Worm (Caenorhabditis elegans): ENCODE data around the gene srh-277.

The srh-277 gene

DNA sequence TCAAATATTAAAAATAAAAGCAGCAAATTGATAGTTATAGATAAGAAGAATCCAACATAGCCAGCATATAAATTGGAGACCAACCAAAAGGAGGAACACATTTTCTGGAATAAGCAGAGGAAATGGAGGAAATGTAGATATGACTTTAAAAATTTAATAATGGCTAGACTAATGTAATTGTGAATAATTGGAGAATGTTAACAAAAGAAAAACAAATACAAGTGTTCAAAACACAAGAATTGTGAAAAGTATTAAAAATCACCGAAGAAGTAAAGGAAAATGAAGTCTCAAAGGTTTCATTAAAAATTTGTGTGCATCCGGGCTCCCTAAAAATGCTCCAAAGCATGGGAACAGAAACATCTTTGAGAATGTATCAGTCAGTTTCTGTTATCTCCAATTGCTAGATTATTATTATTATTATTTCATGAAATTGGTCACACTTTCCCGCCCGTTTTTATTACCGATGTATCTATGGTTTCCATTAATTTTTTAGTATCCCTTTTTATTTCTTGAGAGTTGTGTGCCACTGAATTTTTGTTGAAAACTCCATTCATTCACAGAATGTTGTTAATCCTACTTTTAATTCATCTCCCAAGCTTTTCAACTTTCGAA lies 20.8 kb upstream of the srh-277 start, which contains the start of the genes str-109 and F10A3.11:
Gene str-109 (minus strand): TSS at position 101 of the 612 bp plus-strand sequence.
Gene F10A3.11 (plus strand): TSS at position 562 of the 612 bp plus-strand sequence.
- TF ChIP-seq ref-2 (tag; optimal IDR thresholded peaks at IDR 0.05) (no peak), C08G9.2 (tag; optimal IDR thresholded peaks at IDR 0.05) (no peak), dmd-4 (tag; optimal IDR thresholded peaks at IDR 0.05; ENCODE audit: borderline replicate concordance) (no peak), ceh-22 (tag; optimal IDR thresholded peaks at IDR 0.05) (no peak), eyg-1 (tag; optimal IDR thresholded peaks at IDR 0.05) (no peak), che-1 (tag; optimal IDR thresholded peaks at IDR 0.05) (no peak)

DNA sequence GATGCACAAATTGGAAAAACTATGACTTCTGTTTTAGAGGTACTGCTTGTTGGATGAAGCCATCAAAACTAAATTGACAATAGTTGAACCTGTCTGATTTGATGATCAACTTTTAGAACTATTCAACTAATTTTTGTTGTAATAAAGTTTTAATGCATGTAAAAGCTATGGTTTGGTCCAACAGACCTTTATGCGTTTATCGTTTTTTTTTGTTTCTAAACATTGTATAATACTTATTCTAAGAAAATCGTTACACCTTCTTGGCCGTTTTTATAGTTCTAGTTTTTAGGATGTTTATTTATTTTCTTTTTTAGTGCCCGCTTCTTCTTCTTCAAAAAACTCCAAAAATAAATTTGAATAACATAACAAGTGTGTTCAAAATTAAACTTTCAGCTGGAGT lies 19.3 kb upstream of the srh-277 start, which contains the start of gene F10A3.12:
Gene F10A3.12 (plus strand): TSS at position 301 of the 400 bp plus-strand sequence.
- no peak for TF ChIP-seq che-1 (tag; optimal IDR thresholded peaks at IDR 0.05)

DNA sequence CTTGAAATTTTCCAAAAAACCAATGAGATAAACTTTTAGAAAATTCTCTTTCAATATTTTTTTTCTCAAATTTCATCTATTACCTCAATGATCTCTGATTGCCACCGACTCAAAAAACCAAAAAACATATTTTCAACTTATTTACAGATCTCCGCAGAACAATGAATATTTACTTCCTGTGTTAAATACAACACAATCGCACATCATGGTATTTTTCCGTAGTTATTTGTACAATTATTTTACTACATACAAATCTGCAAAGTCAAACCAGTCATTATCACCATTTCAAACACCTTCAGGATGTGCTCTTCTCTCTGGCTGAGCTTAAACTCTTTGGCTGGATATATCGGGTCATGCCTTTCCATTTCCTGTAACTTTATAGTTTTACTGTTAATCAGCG lies 17.1 kb upstream of the srh-277 start, which contains the start of gene str-108:
Gene str-108 (plus strand): TSS at position 301 of the 400 bp plus-strand sequence.
- TF ChIP-seq unc-3 (GFP tag; conservative IDR thresholded peaks at IDR 0.05) (no peak), unc-3 (tag; optimal IDR thresholded peaks at IDR 0.05) (no peak), ceh-24 (tag; optimal IDR thresholded peaks at IDR 0.05) (no peak), ceh-30 (tag; optimal IDR thresholded peaks at IDR 0.05) (no peak), che-1 (tag; optimal IDR thresholded peaks at IDR 0.05) (no peak), syd-9 (tag; optimal IDR thresholded peaks at IDR 0.05) (no peak), sox-4 (tag; optimal IDR thresholded peaks at IDR 0.05) (no peak), ceh-18 (tag; optimal IDR thresholded peaks at IDR 0.05) (no peak), ahr-1 (tag; optimal IDR thresholded peaks at IDR 0.05) (no peak), gmeb-2 (tag; optimal IDR thresholded peaks at IDR 0.05) (no peak), ceh-45 (GFP tag; IDR thresholded peaks at IDR 0.05) (no peak), C38D4.7 (GFP tag; optimal IDR thresholded peaks at IDR 0.05) (no peak)

DNA sequence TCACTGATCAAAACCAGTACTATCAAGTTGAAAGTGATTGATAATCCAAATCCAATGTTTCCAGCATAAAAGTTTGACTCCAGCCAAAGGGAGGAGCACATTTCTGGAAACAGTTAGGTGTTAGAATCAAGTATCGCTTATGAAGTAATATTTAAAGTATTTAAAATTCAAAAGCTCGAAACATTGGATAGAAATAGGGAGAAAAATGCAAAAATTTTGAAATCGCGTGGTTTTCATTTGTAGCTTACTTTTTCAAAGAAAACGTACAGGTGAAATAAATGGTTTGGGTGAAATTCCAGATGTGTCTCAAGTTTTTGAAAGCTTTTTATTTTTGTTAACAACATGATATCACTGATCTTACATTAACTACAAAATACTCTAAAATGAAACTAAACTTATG lies 14.0 kb upstream of the srh-277 start, which contains the start of gene str-111:
Gene str-111 (minus strand): TSS at position 101 of the 400 bp plus-strand sequence.
- no peak for TF ChIP-seq pat-9 (tag; optimal IDR thresholded peaks at IDR 0.05)
- no peak for TF ChIP-seq fkh-6 (tag; optimal IDR thresholded peaks at IDR 0.05)
- TF ChIP-seq nhr-232 (tag; optimal IDR thresholded peaks at IDR 0.05), result no peak
- TF ChIP-seq Y22D7AL.16 (tag; optimal IDR thresholded peaks at IDR 0.05), result no peak
- no peak for TF ChIP-seq mec-3 (tag; optimal IDR thresholded peaks at IDR 0.05; ENCODE audit: borderline replicate concordance)
- TF ChIP-seq ceh-45 (GFP tag; IDR thresholded peaks at IDR 0.05), result no peak
- TF ChIP-seq ceh-14 (tag; optimal IDR thresholded peaks at IDR 0.05), result no peak
- no peak for TF ChIP-seq pha-2 (tag; optimal IDR thresholded peaks at IDR 0.05)
- no peak for TF ChIP-seq gmeb-2 (tag; optimal IDR thresholded peaks at IDR 0.05)
- no peak for TF ChIP-seq ceh-30 (tag; optimal IDR thresholded peaks at IDR 0.05)
- no peak for TF ChIP-seq odd-2 (tag; optimal IDR thresholded peaks at IDR 0.05)
- TF ChIP-seq hlh-6 (tag; optimal IDR thresholded peaks at IDR 0.05), result no peak
- no peak for TF ChIP-seq sox-2 (GFP tag; IDR thresholded peaks at IDR 0.05)
- no peak for TF ChIP-seq ahr-1 (tag; optimal IDR thresholded peaks at IDR 0.05)
- TF ChIP-seq dve-1 (tag; optimal IDR thresholded peaks at IDR 0.05), result no peak
- no peak for TF ChIP-seq fax-1 (tag; optimal IDR thresholded peaks at IDR 0.05)

DNA sequence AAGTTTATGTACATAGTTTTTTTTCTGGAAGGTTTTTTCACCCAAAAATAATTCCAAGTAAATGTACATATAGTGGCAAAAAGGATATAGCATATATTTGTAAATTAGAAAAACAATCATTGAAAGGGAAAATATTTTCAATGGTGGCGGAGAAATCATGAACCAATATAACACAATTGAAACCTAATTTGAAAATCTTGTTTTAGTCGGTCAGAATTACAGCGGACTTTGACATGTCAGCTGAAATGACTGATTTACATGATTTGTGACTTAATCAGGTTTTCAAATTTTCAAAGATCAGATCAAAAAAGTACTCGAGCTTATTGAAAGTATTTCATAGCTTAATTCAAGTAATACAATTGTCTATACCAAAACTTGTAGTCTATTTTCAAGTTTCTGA lies 11.3 kb upstream of the srh-277 start, which contains the start of gene K05D4.9:
Gene K05D4.9 (minus strand): TSS at position 101 of the 400 bp plus-strand sequence.
- TF ChIP-seq ets-4 (tag; optimal IDR thresholded peaks at IDR 0.05) (no peak), lin-11 (tag; optimal IDR thresholded peaks at IDR 0.05) (no peak), ztf-16 (tag; optimal IDR thresholded peaks at IDR 0.05) (no peak), hlh-6 (tag; optimal IDR thresholded peaks at IDR 0.05) (no peak), ceh-19 (GFP tag; optimal IDR thresholded peaks at IDR 0.05) (no peak), ceh-2 (tag; optimal IDR thresholded peaks at IDR 0.05) (no peak), tbx-7 (tag; optimal IDR thresholded peaks at IDR 0.05) (no peak), hlh-15 (tag; optimal IDR thresholded peaks at IDR 0.05) (no peak), unc-42 (tag; optimal IDR thresholded peaks at IDR 0.05) (no peak), Y22D7AL.16 (tag; optimal IDR thresholded peaks at IDR 0.05) (no peak), F13H6.1 (tag; optimal IDR thresholded peaks at IDR 0.05) (no peak), hlh-8 (tag; optimal IDR thresholded peaks at IDR 0.05) (no peak), pax-1 (tag; optimal IDR thresholded peaks at IDR 0.05) (no peak), hlh-30 (tag; optimal IDR thresholded peaks at IDR 0.05; ENCODE audit: insufficient read depth) (no peak), elt-4 (tag; optimal IDR thresholded peaks at IDR 0.05) (no peak), ceh-14 (tag; optimal IDR thresholded peaks at IDR 0.05) (no peak), ceh-18 (tag; optimal IDR thresholded peaks at IDR 0.05) (no peak), C38D4.7 (GFP tag; optimal IDR thresholded peaks at IDR 0.05) (no peak)
